Fruit fly (Drosophila melanogaster) whole organism, embryonic: ENCODE results near the gene dbo.

ENCODE experiments used
- Ada2b ChIP-seq: fragments of 200-800 bp; sonication (Bioruptor generic); IDR thresholded peaks from 2 replicates; pipeline ENCODE4 v1.3.6; 2022; ENCODE audit warnings: missing biosample characterization, missing genetic modification characterization
- C15 ChIP-seq: fragments of 200-800 bp; sonication (Bioruptor generic); IDR thresholded peaks from 3 replicates; pipeline ENCODE4 v1.3.6; 2022; ENCODE audit warnings: missing biosample characterization, missing genetic modification characterization
- CG10274 ChIP-seq: fragments of 200-800 bp; sonication (Bioruptor generic); optimal IDR thresholded peaks from 3 replicates; lab custom pipeline; 2017; ENCODE audit warnings: missing biosample characterization, mild to moderate bottlenecking, missing genetic modification characterization
- CG10654 ChIP-seq: fragments of 200-800 bp; sonication (Bioruptor generic); optimal IDR thresholded peaks from 2 replicates; lab custom pipeline; 2016; ENCODE audit warnings: missing biosample characterization, missing genetic modification characterization
- CG11504 ChIP-seq: fragments of 200-800 bp; sonication (Bioruptor generic); optimal IDR thresholded peaks from 3 replicates; lab custom pipeline; 2019; ENCODE audit warnings: missing biosample characterization, mild to moderate bottlenecking, missing genetic modification characterization, moderate library complexity
- CG11560 ChIP-seq: fragments of 200-800 bp; sonication (Bioruptor generic); IDR thresholded peaks from 3 replicates; pipeline ENCODE4 v1.3.6; 2022; ENCODE audit warnings: missing biosample characterization, missing genetic modification characterization
- CG11723 ChIP-seq: fragments of 200-800 bp; sonication (Bioruptor generic); optimal IDR thresholded peaks from 2 replicates; lab custom pipeline; 2017; ENCODE audit warnings: missing biosample characterization, mild to moderate bottlenecking, missing genetic modification characterization
- CG12155 ChIP-seq: fragments of 200-800 bp; sonication (Bioruptor generic); optimal IDR thresholded peaks from 3 replicates; lab custom pipeline; 2016; ENCODE audit warnings: missing biosample characterization, missing genetic modification characterization
- CG12219 ChIP-seq: fragments of 200-800 bp; sonication (Bioruptor generic); optimal IDR thresholded peaks from 3 replicates; lab custom pipeline; 2018; ENCODE audit warnings: missing biosample characterization, mild to moderate bottlenecking, missing genetic modification characterization
- CG12942 ChIP-seq: fragments of 200-800 bp; sonication (Bioruptor generic); optimal IDR thresholded peaks from 3 replicates; lab custom pipeline; 2016; ENCODE audit warnings: missing biosample characterization, missing genetic modification characterization
- CG1529 ChIP-seq: fragments of 200-800 bp; sonication (Bioruptor generic); optimal IDR thresholded peaks from 3 replicates; lab custom pipeline; 2018; ENCODE audit warnings: missing biosample characterization, missing genetic modification characterization
- CG16863 ChIP-seq: fragments of 200-800 bp; sonication (Bioruptor generic); optimal IDR thresholded peaks from 3 replicates; lab custom pipeline; 2016; ENCODE audit warnings: missing biosample characterization, missing genetic modification characterization
- CG17328 ChIP-seq: fragments of 200-800 bp; sonication (Bioruptor generic); IDR thresholded peaks from 2 replicates; pipeline ENCODE4 v1.3.6; 2022; ENCODE audit warnings: missing biosample characterization, missing genetic modification characterization
- CG17829 ChIP-seq: fragments of 200-800 bp; optimal IDR thresholded peaks from 2 replicates; lab custom pipeline; 2019; ENCODE audit warnings: missing biosample characterization, mild to moderate bottlenecking, missing genetic modification characterization, moderate library complexity
- CG17912 ChIP-seq: fragments of 200-800 bp; sonication (Bioruptor generic); optimal IDR thresholded peaks from 2 replicates; lab custom pipeline; 2018; ENCODE audit warnings: missing biosample characterization, mild to moderate bottlenecking, missing genetic modification characterization
- CG2202 ChIP-seq: fragments of 200-800 bp; sonication (Bioruptor generic); optimal IDR thresholded peaks from 2 replicates; lab custom pipeline; 2018; ENCODE audit warnings: missing biosample characterization, mild to moderate bottlenecking, missing genetic modification characterization
- CG30020 ChIP-seq: fragments of 200-800 bp; optimal IDR thresholded peaks from 2 replicates; lab custom pipeline; 2019; ENCODE audit warnings: missing biosample characterization, mild to moderate bottlenecking, missing genetic modification characterization, moderate library complexity
- CG34224 ChIP-seq: fragments of 200-800 bp; sonication (Bioruptor generic); IDR thresholded peaks from 3 replicates; pipeline ENCODE4 v1.3.6; 2022; ENCODE audit warnings: missing biosample characterization, missing genetic modification characterization; ENCODE audit not compliant: partially characterized antibody
- CG4282 ChIP-seq: fragments of 200-800 bp; sonication (Bioruptor generic); optimal IDR thresholded peaks from 2 replicates; lab custom pipeline; 2016; ENCODE audit warnings: missing biosample characterization, missing genetic modification characterization
- CG6813 ChIP-seq: fragments of 200-800 bp; sonication (Bioruptor generic); optimal IDR thresholded peaks from 2 replicates; lab custom pipeline; 2017; ENCODE audit warnings: missing biosample characterization, missing genetic modification characterization, mild to moderate bottlenecking, moderate library complexity, missing genetic modification reagents
- CG6854 ChIP-seq: fragments of 200-800 bp; sonication (Bioruptor generic); optimal IDR thresholded peaks from 3 replicates; lab custom pipeline; 2017; ENCODE audit warnings: missing biosample characterization, mild to moderate bottlenecking, missing genetic modification characterization
- CG7357 ChIP-seq: fragments of 200-800 bp; sonication (Bioruptor generic); IDR thresholded peaks from 3 replicates; pipeline ENCODE4 v1.3.6; 2022; ENCODE audit warnings: missing biosample characterization, missing genetic modification characterization
- CG7963 ChIP-seq: fragments of 200-800 bp; sonication (Bioruptor generic); IDR thresholded peaks from 3 replicates; pipeline ENCODE4 v1.3.6; 2022; ENCODE audit warnings: missing biosample characterization, missing genetic modification characterization; ENCODE audit not compliant: partially characterized antibody
- Dfd ChIP-seq, 2 experiments: fragments of >200 bp; optimal IDR thresholded peaks; 2 replicates each; lab custom pipeline; 2017; ENCODE audit warnings: missing biosample characterization in 2 of 2, missing genetic modification characterization in 2 of 2
- E2f2 ChIP-seq: fragments of 200-800 bp; sonication (Bioruptor generic); IDR thresholded peaks from 2 replicates; pipeline ENCODE4 v1.3.6; 2022; ENCODE audit warnings: missing biosample characterization, missing genetic modification characterization
- Ets97D ChIP-seq: fragments of 200-800 bp; sonication (Bioruptor generic); optimal IDR thresholded peaks from 3 replicates; lab custom pipeline; 2016; ENCODE audit warnings: missing biosample characterization, missing genetic modification characterization
- Hr3 ChIP-seq: fragments of 200-800 bp; sonication (Bioruptor generic); optimal IDR thresholded peaks from 3 replicates; lab custom pipeline; 2016; ENCODE audit warnings: missing biosample characterization, missing genetic modification characterization
- Hr51 ChIP-seq, 2 experiments: fragments of 200-800 bp; sonication (Bioruptor generic); optimal IDR thresholded peaks; 2 replicates in 1 of 2; 3 replicates in 1 of 2; lab custom pipeline; 2016 to 2018; ENCODE audit warnings: missing biosample characterization in 2 of 2, missing genetic modification characterization in 2 of 2, mild to moderate bottlenecking in 1 of 2, moderate library complexity in 1 of 2
- Hsf ChIP-seq: fragments of 200-800 bp; sonication (Bioruptor generic); optimal IDR thresholded peaks from 3 replicates; lab custom pipeline; 2016; ENCODE audit warnings: missing biosample characterization, missing genetic modification characterization
- Pdp1 ChIP-seq, 2 experiments: fragments of 200-800 bp; sonication (Bioruptor generic); optimal IDR thresholded peaks; 3 replicates each; lab custom pipeline; 2016; ENCODE audit warnings: missing biosample characterization in 2 of 2, missing genetic modification characterization in 2 of 2, mild to moderate bottlenecking in 1 of 2, moderate library complexity in 1 of 2
- Poxn ChIP-seq: fragments of 200-800 bp; sonication (Bioruptor generic); IDR thresholded peaks from 2 replicates; pipeline ENCODE4 v1.3.6; 2022; ENCODE audit warnings: missing biosample characterization, missing genetic modification characterization
- Sox102F ChIP-seq: fragments of 200-800 bp; sonication (Bioruptor generic); optimal IDR thresholded peaks from 2 replicates; lab custom pipeline; 2018; ENCODE audit warnings: missing biosample characterization, mild to moderate bottlenecking, missing genetic modification characterization, moderate library complexity
- Stat92E ChIP-seq, 3 experiments: fragments of >200 bp in 2 of 3; fragments of 200-800 bp in 1 of 3; sonication (Bioruptor generic) in 1 of 3; optimal IDR thresholded peaks; 2 replicates each; lab custom pipeline; 2017 to 2019; ENCODE audit warnings: missing biosample characterization in 3 of 3, missing genetic modification characterization in 3 of 3, mild to moderate bottlenecking in 1 of 3, moderate library complexity in 1 of 3
- bowl ChIP-seq: fragments of 200-800 bp; sonication (Bioruptor generic); IDR thresholded peaks from 2 replicates; pipeline ENCODE4 v1.3.6; 2022; ENCODE audit warnings: missing biosample characterization, missing genetic modification characterization
- cad ChIP-seq: fragments of >200 bp; optimal IDR thresholded peaks from 2 replicates; lab custom pipeline; 2017; ENCODE audit warnings: missing biosample characterization, missing genetic modification characterization
- danr ChIP-seq: fragments of 200-800 bp; sonication (Bioruptor generic); IDR thresholded peaks from 2 replicates; pipeline ENCODE4 v1.3.6; 2022; ENCODE audit warnings: missing biosample characterization, missing genetic modification characterization
- dati ChIP-seq: fragments of 200-800 bp; sonication (Bioruptor generic); IDR thresholded peaks from 2 replicates; pipeline ENCODE4 v1.3.6; 2022; ENCODE audit warnings: missing biosample characterization, missing genetic modification characterization
- esg ChIP-seq: fragments of 200-800 bp; sonication (Bioruptor generic); conservative IDR thresholded peaks from 2 replicates; pipeline ENCODE4 v1.3.6; 2022; ENCODE audit warnings: missing biosample characterization, missing genetic modification characterization
- gsb-n ChIP-seq: fragments of 200-800 bp; sonication (Bioruptor generic); optimal IDR thresholded peaks from 3 replicates; lab custom pipeline; 2018; ENCODE audit warnings: missing biosample characterization, mild to moderate bottlenecking, missing genetic modification characterization
- hbn ChIP-seq: fragments of 200-800 bp; sonication (Bioruptor generic); IDR thresholded peaks from 2 replicates; pipeline ENCODE4 v1.3.6; 2022; ENCODE audit warnings: missing biosample characterization, missing genetic modification characterization; ENCODE audit not compliant: partially characterized antibody
- nerfin-2 ChIP-seq: fragments of 200-800 bp; sonication (Bioruptor generic); IDR thresholded peaks from 2 replicates; pipeline ENCODE4 v1.3.6; 2022; ENCODE audit warnings: missing biosample characterization, missing genetic modification characterization; ENCODE audit not compliant: partially characterized antibody
- odd ChIP-seq: fragments of 200-800 bp; sonication (Bioruptor generic); optimal IDR thresholded peaks from 2 replicates; lab custom pipeline; 2017; ENCODE audit warnings: missing biosample characterization, mild to moderate bottlenecking, missing genetic modification characterization
- otp ChIP-seq: fragments of 200-800 bp; sonication (Bioruptor generic); IDR thresholded peaks from 3 replicates; pipeline ENCODE4, ENCODE4 v1.3.6; 2022; ENCODE audit warnings: missing biosample characterization, missing genetic modification characterization
- peb ChIP-seq: fragments of 200-800 bp; sonication (Bioruptor generic); IDR thresholded peaks from 2 replicates; pipeline ENCODE4 v1.3.6; 2022; ENCODE audit warnings: missing biosample characterization, missing genetic modification characterization
- prd ChIP-seq, 3 experiments: fragments of >200 bp in 2 of 3; fragments of 200-800 bp in 1 of 3; sonication (Bioruptor generic) in 1 of 3; optimal IDR thresholded peaks in 2 of 3; IDR thresholded peaks in 1 of 3; 2 replicates in 2 of 3; 3 replicates in 1 of 3; pipeline versions ENCODE4 v1.3.6 to Lab custom; 2017 to 2022; ENCODE audit warnings: missing biosample characterization in 1 of 3, missing genetic modification characterization in 1 of 3
- twi ChIP-seq: fragments of 200-800 bp; optimal IDR thresholded peaks from 2 replicates; lab custom pipeline; 2019; ENCODE audit warnings: missing biosample characterization, mild to moderate bottlenecking, missing genetic modification characterization, moderate library complexity
- vvl ChIP-seq: fragments of 200-800 bp; sonication (Bioruptor generic); IDR thresholded peaks from 2 replicates; pipeline ENCODE4 v1.3.6; 2022; ENCODE audit warnings: missing biosample characterization, missing genetic modification characterization
- wek ChIP-seq: fragments of 200-800 bp; sonication (Bioruptor generic); optimal IDR thresholded peaks from 3 replicates; lab custom pipeline; 2018; ENCODE audit warnings: missing biosample characterization, mild to moderate bottlenecking, missing genetic modification characterization, moderate library complexity
- zen ChIP-seq: fragments of 200-800 bp; sonication (Bioruptor generic); optimal IDR thresholded peaks from 3 replicates; lab custom pipeline; 2018; ENCODE audit warnings: missing biosample characterization, mild to moderate bottlenecking, missing genetic modification characterization, moderate library complexity
- zen2 ChIP-seq: fragments of 200-800 bp; sonication (Bioruptor generic); IDR thresholded peaks from 3 replicates; pipeline ENCODE4 v1.3.6; 2022; ENCODE audit warnings: missing biosample characterization, missing genetic modification characterization; ENCODE audit not compliant: partially characterized antibody

The dbo gene

dm6 chr3L:15787406-15787805 is 39.3 kb upstream of the dbo start (continued):
- no peak for TF ChIP-seq peb (GFP tag; lab: Robert Waterston, UW)
- TF ChIP-seq CG12219 (GFP tag; lab: Kevin White, UChicago) = no peak
- no peak for TF ChIP-seq cad (GFP tag; lab: Kevin White, UChicago)
- TF ChIP-seq C15 (GFP tag; lab: Robert Waterston, UW) = no peak
- peak; percentile 33 for TF ChIP-seq CG6813 (GFP tag; lab: Kevin White, UChicago)
- no peak for TF ChIP-seq Hsf
- TF ChIP-seq CG11504 (tag; lab: Kevin White, UChicago) = peak; percentile 74
- no peak for TF ChIP-seq prd (optimal IDR thresholded peaks at IDR 0.05; lab: Kevin White, UChicago)
- peak; percentile 81; the same call in 2 of the 3 replicates for TF ChIP-seq prd (GFP tag; IDR thresholded peaks at IDR 0.05; lab: Robert Waterston, UW)
- TF ChIP-seq CG6854 = peak; percentile 23
- no peak for TF ChIP-seq danr (GFP tag; lab: Robert Waterston, UW)
- no peak for TF ChIP-seq CG4282 (GFP tag; lab: Kevin White, UChicago)
- no peak for TF ChIP-seq otp (GFP tag; lab: Robert Waterston, UW)
- no peak for TF ChIP-seq Poxn
- TF ChIP-seq CG34224 (GFP tag; lab: Robert Waterston, UW) = no peak
- TF ChIP-seq bowl (GFP tag; lab: Robert Waterston, UW) = no peak
- no peak for TF ChIP-seq CG12155 (GFP tag; lab: Kevin White, UChicago)
- no peak for TF ChIP-seq CG12942 (GFP tag; lab: Kevin White, UChicago)
- TF ChIP-seq Stat92E (GFP tag; optimal IDR thresholded peaks at IDR 0.05; lab: Kevin White, UChicago) = no peak
- TF ChIP-seq CG30020 (tag; lab: Kevin White, UChicago) = peak; percentile 29
- no peak for TF ChIP-seq nerfin-2 (GFP tag; lab: Robert Waterston, UW)
- no peak for TF ChIP-seq zen2 (GFP tag; lab: Robert Waterston, UW)
- peak; percentile 86 for TF ChIP-seq CG17829 (tag; lab: Kevin White, UChicago)
- peak; percentile 43 for TF ChIP-seq CG2202 (tag; lab: Kevin White, UChicago)
- TF ChIP-seq CG17912 (GFP tag; lab: Kevin White, UChicago) = no peak
- no peak for TF ChIP-seq CG10654 (GFP tag; lab: Kevin White, UChicago)
- no peak for TF ChIP-seq odd (GFP tag; lab: Kevin White, UChicago)
- no peak for TF ChIP-seq hbn (GFP tag; lab: Robert Waterston, UW)
- TF ChIP-seq CG7963 (GFP tag; lab: Robert Waterston, UW) = no peak
- TF ChIP-seq CG17328 (GFP tag; lab: Robert Waterston, UW) = peak; percentile 51; the same call in 1 of the 2 replicates
- no peak for TF ChIP-seq CG11723 (GFP tag; lab: Kevin White, UChicago)
- TF ChIP-seq Ets97D (GFP tag; lab: Kevin White, UChicago) = no peak
- no peak for TF ChIP-seq CG16863 (GFP tag; lab: Kevin White, UChicago)
- peak in 1 of 2 experiments; percentile 72 for TF ChIP-seq Hr51 (GFP tag; optimal IDR thresholded peaks at IDR 0.05; lab: Kevin White, UChicago)
- TF ChIP-seq E2f2 (GFP tag; lab: Robert Waterston, UW) = no peak; the same call in 1 of the 2 replicates
- TF ChIP-seq gsb-n = peak; percentile 78
- no peak for TF ChIP-seq Dfd (GFP tag; optimal IDR thresholded peaks at IDR 0.05; lab: Kevin White, UChicago)
- peak; percentile 66 for TF ChIP-seq Sox102F (GFP tag; lab: Kevin White, UChicago)
- peak; percentile 61; the same call in 1 of the 2 replicates for TF ChIP-seq vvl
- peak; percentile 46 for TF ChIP-seq Hr3
- TF ChIP-seq dati (GFP tag; lab: Robert Waterston, UW) = no peak
- TF ChIP-seq Pdp1 (GFP tag; optimal IDR thresholded peaks at IDR 0.05; lab: Kevin White, UChicago) = no peak
- 0 out of 3 replicates have a peak, but pooled peaks have one; percentile 21 for TF ChIP-seq CG7357 (GFP tag; lab: Robert Waterston, UW)
- TF ChIP-seq zen (tag; lab: Kevin White, UChicago) = peak; percentile 90
- no peak for TF ChIP-seq CG10274 (GFP tag; lab: Kevin White, UChicago)
- no peak for TF ChIP-seq CG1529
- no peak for TF ChIP-seq wek (GFP tag; lab: Kevin White, UChicago)
- no peak for TF ChIP-seq Ada2b
- TF ChIP-seq esg (GFP tag; lab: Robert Waterston, UW) = 0 out of 2 replicates have a peak, but pooled peaks have one; percentile 14
- TF ChIP-seq twi = peak; percentile 29
- TF ChIP-seq CG11560 (tag; lab: Robert Waterston, UW) = no peak
